Worm (Caenorhabditis elegans) whole organism, L1 larva: ENCODE results near the gene F01D5.6.

Source experiments
- ceh-82 ChIP-seq, 3 experiments: fragments of 150-350 bp in 1 of 3; sonication (generic microtip) in 2 of 3; optimal IDR thresholded peaks; 2 replicates each; lab custom pipeline; 2014 to 2017; ENCODE audit warnings: missing biosample characterization in 3 of 3, missing genetic modification characterization in 3 of 3
- hpl-2 ChIP-seq: fragments of 150-350 bp; optimal IDR thresholded peaks from 2 replicates; lab custom pipeline; 2014; ENCODE audit warnings: missing biosample characterization, missing genetic modification reagents, missing genetic modification characterization
- lin-13 ChIP-seq: fragments of 150-350 bp; optimal IDR thresholded peaks from 2 replicates; lab custom pipeline; 2014; ENCODE audit warnings: missing biosample characterization, missing genetic modification reagents, missing genetic modification characterization
- lin-39 ChIP-seq: fragments of 150-350 bp; optimal IDR thresholded peaks from 2 replicates; lab custom pipeline; 2014; ENCODE audit warnings: missing biosample characterization, missing genetic modification reagents, missing genetic modification characterization
- nhr-12 ChIP-seq: sonication (generic microtip); optimal IDR thresholded peaks from 2 replicates; lab custom pipeline; 2017; ENCODE audit warnings: missing biosample characterization, missing genetic modification characterization
- nhr-77 ChIP-seq: fragments of 150-350 bp; optimal IDR thresholded peaks from 2 replicates; lab custom pipeline; 2014; ENCODE audit warnings: missing biosample characterization, missing genetic modification characterization

- TF ChIP-seq nhr-12 (tag; lab: Kevin White, UChicago): no peak
- no peak for TF ChIP-seq lin-39 (tag; lab: Kevin White, UChicago)
- TF ChIP-seq ceh-82 (tag; optimal IDR thresholded peaks at IDR 0.05; lab: Kevin White, UChicago): no peak
- TF ChIP-seq lin-13 (GFP tag; lab: Kevin White, UChicago): no peak
- TF ChIP-seq hpl-2 (GFP tag; lab: Kevin White, UChicago): no peak
- no peak for TF ChIP-seq nhr-77
Measured at ce11 chrII:14045235-14045634, 38.9 kb downstream of the F01D5.6 start.
